Fruit fly (Drosophila melanogaster) whole organism, embryonic: Measurements from ENCODE around the gene mdlc.
A peak's percentile ranks its signal among the peaks of the same experiment; 100 is the strongest.

ENCODE experiments used
- Abd-B ChIP-seq: fragments of 200-800 bp; sonication (Bioruptor generic); optimal IDR thresholded peaks from 2 replicates; lab custom pipeline; 2018; ENCODE audit warnings: missing biosample characterization, mild to moderate bottlenecking, missing genetic modification characterization, moderate library complexity
- CG10147 ChIP-seq: fragments of 200-800 bp; sonication (Bioruptor generic); optimal IDR thresholded peaks from 2 replicates; lab custom pipeline; 2019; ENCODE audit warnings: missing biosample characterization, mild to moderate bottlenecking, missing genetic modification characterization, moderate library complexity
- CG10431 ChIP-seq: fragments of 200-800 bp; sonication (Bioruptor generic); optimal IDR thresholded peaks from 3 replicates; lab custom pipeline; 2018; ENCODE audit warnings: missing biosample characterization, mild to moderate bottlenecking, missing genetic modification characterization
- CG11723 ChIP-seq: fragments of 200-800 bp; sonication (Bioruptor generic); optimal IDR thresholded peaks from 2 replicates; lab custom pipeline; 2017; ENCODE audit warnings: missing biosample characterization, mild to moderate bottlenecking, missing genetic modification characterization
- CG15479 ChIP-seq: fragments of 200-800 bp; sonication (Bioruptor generic); optimal IDR thresholded peaks from 3 replicates; lab custom pipeline; 2019; ENCODE audit warnings: missing biosample characterization, mild to moderate bottlenecking, missing genetic modification characterization, moderate library complexity
- CG15601 ChIP-seq: fragments of 200-800 bp; sonication (Bioruptor generic); optimal IDR thresholded peaks from 3 replicates; lab custom pipeline; 2019; ENCODE audit warnings: missing biosample characterization, mild to moderate bottlenecking, missing genetic modification characterization, moderate library complexity
- CG1603 ChIP-seq: fragments of 200-800 bp; sonication (Bioruptor generic); optimal IDR thresholded peaks from 2 replicates; lab custom pipeline; 2019; ENCODE audit warnings: missing biosample characterization, mild to moderate bottlenecking, missing genetic modification characterization, moderate library complexity
- CG17829 ChIP-seq: fragments of 200-800 bp; optimal IDR thresholded peaks from 2 replicates; lab custom pipeline; 2019; ENCODE audit warnings: missing biosample characterization, mild to moderate bottlenecking, missing genetic modification characterization, moderate library complexity
- CG18476 ChIP-seq: fragments of 200-800 bp; sonication (Bioruptor generic); optimal IDR thresholded peaks from 2 replicates; lab custom pipeline; 2016; ENCODE audit warnings: missing biosample characterization, mild to moderate bottlenecking, missing genetic modification characterization
- CG18619 ChIP-seq: fragments of 200-800 bp; sonication (Bioruptor generic); optimal IDR thresholded peaks from 3 replicates; lab custom pipeline; 2017; ENCODE audit warnings: missing biosample characterization, mild to moderate bottlenecking, missing genetic modification characterization
- CG30020 ChIP-seq: fragments of 200-800 bp; optimal IDR thresholded peaks from 2 replicates; lab custom pipeline; 2019; ENCODE audit warnings: missing biosample characterization, mild to moderate bottlenecking, missing genetic modification characterization, moderate library complexity
- CG31441 ChIP-seq: fragments of 200-800 bp; sonication (Bioruptor generic); IDR thresholded peaks from 2 replicates; pipeline ENCODE4 v1.3.6; 2022; ENCODE audit warnings: missing biosample characterization, missing genetic modification characterization
- CG33557 ChIP-seq: fragments of 200-800 bp; sonication (Bioruptor generic); optimal IDR thresholded peaks from 2 replicates; lab custom pipeline; 2019; ENCODE audit warnings: missing biosample characterization, mild to moderate bottlenecking, missing genetic modification characterization, moderate library complexity
- CG4282 ChIP-seq: fragments of 200-800 bp; sonication (Bioruptor generic); optimal IDR thresholded peaks from 2 replicates; lab custom pipeline; 2016; ENCODE audit warnings: missing biosample characterization, missing genetic modification characterization
- CG6175 ChIP-seq: fragments of 200-800 bp; sonication (Bioruptor generic); IDR thresholded peaks from 3 replicates; pipeline ENCODE4 v1.3.6; 2022; ENCODE audit warnings: missing biosample characterization, missing genetic modification characterization
- CG6254 ChIP-seq: fragments of 200-800 bp; sonication (Bioruptor generic); optimal IDR thresholded peaks from 3 replicates; lab custom pipeline; 2017; ENCODE audit warnings: mild to moderate bottlenecking, missing biosample characterization, missing genetic modification reagents, missing genetic modification characterization
- CG6813 ChIP-seq: fragments of 200-800 bp; sonication (Bioruptor generic); optimal IDR thresholded peaks from 2 replicates; lab custom pipeline; 2017; ENCODE audit warnings: missing biosample characterization, missing genetic modification characterization, mild to moderate bottlenecking, moderate library complexity, missing genetic modification reagents
- CG7928 ChIP-seq: fragments of 200-800 bp; sonication (Bioruptor generic); optimal IDR thresholded peaks from 2 replicates; lab custom pipeline; 2017; ENCODE audit warnings: missing biosample characterization, mild to moderate bottlenecking, missing genetic modification characterization
- CkIIα-i1 ChIP-seq: fragments of 200-800 bp; sonication (Bioruptor generic); IDR thresholded peaks from 2 replicates; pipeline ENCODE4 v1.3.6; 2022; ENCODE audit warnings: missing biosample characterization, missing genetic modification characterization
- CoRest ChIP-seq: fragments of 200-800 bp; sonication (Bioruptor generic); optimal IDR thresholded peaks from 3 replicates; lab custom pipeline; 2018; ENCODE audit warnings: missing biosample characterization, mild to moderate bottlenecking, missing genetic modification characterization, moderate library complexity
- Dip2 ChIP-seq: fragments of 200-800 bp; sonication (Bioruptor generic); IDR thresholded peaks from 2 replicates; pipeline ENCODE4 v1.3.6; 2022; ENCODE audit warnings: missing biosample characterization, missing genetic modification characterization
- Fer1 ChIP-seq: fragments of 200-800 bp; sonication (Bioruptor generic); optimal IDR thresholded peaks from 2 replicates; lab custom pipeline; 2017; ENCODE audit warnings: missing biosample characterization, mild to moderate bottlenecking, missing genetic modification characterization
- GATAe ChIP-seq: fragments of 200-800 bp; sonication (Bioruptor generic); conservative IDR thresholded peaks from 2 replicates; pipeline ENCODE4 v1.3.6; 2022; ENCODE audit warnings: missing biosample characterization, missing genetic modification characterization
- HLHmδ ChIP-seq: fragments of 200-800 bp; sonication (Bioruptor generic); optimal IDR thresholded peaks from 2 replicates; lab custom pipeline; 2018; ENCODE audit warnings: missing biosample characterization, mild to moderate bottlenecking, missing genetic modification characterization, moderate library complexity
- Kr ChIP-seq: fragments of 200-800 bp; sonication (Bioruptor generic); optimal IDR thresholded peaks from 2 replicates; lab custom pipeline; 2017; ENCODE audit warnings: missing biosample characterization, mild to moderate bottlenecking, missing genetic modification characterization
- NFAT ChIP-seq: fragments of 200-800 bp; sonication (Bioruptor generic); IDR thresholded peaks from 2 replicates; pipeline ENCODE4 v1.3.6; 2022; ENCODE audit warnings: missing biosample characterization, missing genetic modification characterization
- Optix ChIP-seq: fragments of 200-800 bp; sonication (Bioruptor generic); IDR thresholded peaks from 3 replicates; pipeline ENCODE4 v1.3.6; 2022; ENCODE audit warnings: missing biosample characterization, missing genetic modification characterization
- Poxn ChIP-seq: fragments of 200-800 bp; sonication (Bioruptor generic); IDR thresholded peaks from 2 replicates; pipeline ENCODE4 v1.3.6; 2022; ENCODE audit warnings: missing biosample characterization, missing genetic modification characterization
- Sry-δ ChIP-seq: fragments of 200-800 bp; sonication (Bioruptor generic); optimal IDR thresholded peaks from 2 replicates; lab custom pipeline; 2016; ENCODE audit warnings: missing biosample characterization, missing genetic modification characterization
- ase ChIP-seq: fragments of 200-800 bp; sonication (Bioruptor generic); IDR thresholded peaks from 3 replicates; pipeline ENCODE4 v1.3.6; 2022; ENCODE audit warnings: missing biosample characterization, missing genetic modification characterization
- crc ChIP-seq: fragments of 200-800 bp; sonication (Bioruptor generic); optimal IDR thresholded peaks from 2 replicates; lab custom pipeline; 2016; ENCODE audit warnings: missing biosample characterization, missing genetic modification characterization
- crp ChIP-seq, 2 experiments: fragments of 200-800 bp; sonication (Bioruptor generic); optimal IDR thresholded peaks; 2 replicates in 1 of 2; 3 replicates in 1 of 2; lab custom pipeline; 2017; ENCODE audit warnings: missing biosample characterization in 2 of 2, missing genetic modification characterization in 2 of 2, mild to moderate bottlenecking in 1 of 2, moderate library complexity in 1 of 2
- cwo ChIP-seq: fragments of 200-800 bp; sonication (Bioruptor generic); optimal IDR thresholded peaks from 3 replicates; lab custom pipeline; 2017; ENCODE audit warnings: missing biosample characterization, missing genetic modification characterization, mild to moderate bottlenecking, moderate library complexity, missing genetic modification reagents
- dm ChIP-seq: fragments of 200-800 bp; sonication (Bioruptor generic); optimal IDR thresholded peaks from 3 replicates; lab custom pipeline; 2016; ENCODE audit warnings: missing biosample characterization, missing genetic modification characterization
- emc ChIP-seq: fragments of 200-800 bp; sonication (Bioruptor generic); optimal IDR thresholded peaks from 2 replicates; lab custom pipeline; 2016; ENCODE audit warnings: missing biosample characterization, missing genetic modification characterization
- gce ChIP-seq: fragments of 200-800 bp; sonication (Bioruptor generic); IDR thresholded peaks from 3 replicates; pipeline ENCODE4 v1.3.6; 2022; ENCODE audit warnings: missing biosample characterization, missing genetic modification characterization
- gcm2 ChIP-seq: fragments of 200-800 bp; sonication (Bioruptor generic); optimal IDR thresholded peaks from 2 replicates; lab custom pipeline; 2016; ENCODE audit warnings: missing biosample characterization, missing genetic modification characterization
- gem ChIP-seq: fragments of 200-800 bp; sonication (Bioruptor generic); optimal IDR thresholded peaks from 2 replicates; lab custom pipeline; 2019; ENCODE audit warnings: missing biosample characterization, mild to moderate bottlenecking, missing genetic modification characterization, moderate library complexity
- gsb ChIP-seq: fragments of 200-800 bp; sonication (Bioruptor generic); IDR thresholded peaks from 2 replicates; pipeline ENCODE4 v1.3.6; 2022; ENCODE audit warnings: missing biosample characterization, missing genetic modification characterization
- gt ChIP-seq: fragments of 200-800 bp; sonication (Bioruptor generic); IDR thresholded peaks from 2 replicates; pipeline ENCODE4 v1.3.6; 2022; ENCODE audit warnings: missing biosample characterization, missing genetic modification characterization
- hth ChIP-seq: fragments of >200 bp; optimal IDR thresholded peaks from 2 replicates; lab custom pipeline; 2017; ENCODE audit warnings: inconsistent platforms
- jumu ChIP-seq: fragments of 200-800 bp; sonication (Bioruptor generic); optimal IDR thresholded peaks from 3 replicates; lab custom pipeline; 2016; ENCODE audit warnings: missing biosample characterization, missing genetic modification characterization
- lab ChIP-seq: fragments of 200-800 bp; sonication (Bioruptor generic); optimal IDR thresholded peaks from 3 replicates; lab custom pipeline; 2017; ENCODE audit warnings: missing biosample characterization, missing genetic modification characterization, mild to moderate bottlenecking, moderate library complexity, missing genetic modification reagents
- lilli ChIP-seq: fragments of 200-800 bp; sonication (Bioruptor generic); optimal IDR thresholded peaks from 3 replicates; lab custom pipeline; 2016; ENCODE audit warnings: missing biosample characterization, missing genetic modification characterization
- pfk ChIP-seq: fragments of 200-800 bp; sonication (Bioruptor generic); optimal IDR thresholded peaks from 2 replicates; lab custom pipeline; 2018; ENCODE audit warnings: missing biosample characterization, mild to moderate bottlenecking, missing genetic modification characterization, moderate library complexity
- pum ChIP-seq: fragments of 200-800 bp; sonication (Bioruptor generic); optimal IDR thresholded peaks from 2 replicates; lab custom pipeline; 2016; ENCODE audit warnings: missing biosample characterization, missing genetic modification characterization
- pzg ChIP-seq: fragments of 200-800 bp; sonication (Bioruptor generic); optimal IDR thresholded peaks from 3 replicates; lab custom pipeline; 2018; ENCODE audit warnings: missing biosample characterization, mild to moderate bottlenecking, missing genetic modification characterization, moderate library complexity
- tup ChIP-seq: fragments of 200-800 bp; sonication (Bioruptor generic); optimal IDR thresholded peaks from 2 replicates; lab custom pipeline; 2016; ENCODE audit warnings: missing biosample characterization, mild to moderate bottlenecking, missing genetic modification characterization, moderate library complexity
- unc-4 ChIP-seq: fragments of 200-800 bp; sonication (Bioruptor generic); IDR thresholded peaks from 2 replicates; pipeline ENCODE4 v1.3.6; 2022; ENCODE audit warnings: missing biosample characterization, missing genetic modification characterization; ENCODE audit not compliant: partially characterized antibody

Gene mdlc

DNA sequence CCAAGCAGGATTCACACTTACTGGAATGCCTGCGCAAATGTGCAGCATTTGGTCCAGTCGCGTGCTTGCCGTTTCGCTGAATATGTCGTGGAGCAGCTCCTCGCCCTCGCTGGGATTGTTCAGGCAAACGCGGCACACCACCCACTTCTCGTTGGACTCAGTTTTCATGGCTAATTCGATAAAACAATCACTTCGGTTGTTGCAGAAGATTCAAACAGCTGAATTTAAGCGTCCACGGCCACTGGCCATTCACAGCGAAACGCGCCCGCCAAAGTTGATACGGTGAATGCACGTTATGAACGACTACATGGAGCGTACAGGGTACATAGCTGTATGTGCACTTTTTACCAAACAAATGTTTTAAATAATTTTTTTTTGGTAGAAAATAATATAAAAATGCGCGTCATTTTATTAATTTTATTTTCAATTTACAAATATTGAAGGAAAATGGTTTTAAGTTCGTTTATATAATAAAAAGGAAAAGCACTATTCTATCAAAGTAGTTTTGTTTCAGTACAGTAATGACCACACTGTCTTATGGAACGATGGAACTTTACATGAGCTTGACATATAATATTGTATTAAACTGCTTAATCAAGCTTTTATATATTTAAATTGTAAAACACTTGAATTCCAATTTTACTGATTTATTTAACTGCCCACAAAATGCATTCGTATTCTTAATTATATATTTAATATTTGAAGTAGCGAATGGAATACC, 26.3 kb upstream of the mdlc start, which contains the start of gene trem (continued):
- TF ChIP-seq ase (GFP tag; lab: Robert Waterston, UW) (peak; percentile 43; the same call in 2 of the 3 replicates), Dip2 (GFP tag; lab: Robert Waterston, UW) (no peak), CG31441 (GFP tag; lab: Robert Waterston, UW) (no peak; the same call in none of the 2 replicates), dm (no peak), CG17829 (peak; percentile 68), CG15601 (tag; lab: Kevin White, UChicago) (peak; percentile 55), CG10431 (GFP tag; lab: Kevin White, UChicago) (peak; percentile 66), jumu (GFP tag; lab: Kevin White, UChicago) (no peak), crp (GFP tag; optimal IDR thresholded peaks at IDR 0.05; lab: Kevin White, UChicago) (peak in 1 of 2 experiments; percentile 69), emc (GFP tag; lab: Kevin White, UChicago) (no peak), gt (GFP tag; lab: Robert Waterston, UW) (no peak), CG18619 (GFP tag; lab: Kevin White, UChicago) (peak; percentile 71), hth (lab: Kevin White, UChicago) (no peak), CG7928 (no peak), pum (GFP tag; lab: Kevin White, UChicago) (peak; percentile 49), Poxn (GFP tag; lab: Robert Waterston, UW) (no peak), gcm2 (GFP tag; lab: Kevin White, UChicago) (no peak), Abd-B (GFP tag; lab: Kevin White, UChicago) (peak; percentile 82), gsb (GFP tag; lab: Robert Waterston, UW) (no peak), pzg (peak; percentile 24), pfk (GFP tag; lab: Kevin White, UChicago) (no peak), HLHmδ (GFP tag; lab: Kevin White, UChicago) (no peak), CoRest (peak; percentile 92), tup (GFP tag; lab: Kevin White, UChicago) (no peak), Sry-δ (GFP tag; lab: Kevin White, UChicago) (no peak), CG6813 (no peak), CG18476 (GFP tag; lab: Kevin White, UChicago) (peak; percentile 32), unc-4 (GFP tag; lab: Robert Waterston, UW) (no peak), lab (no peak), CkIIα-i1 (GFP tag; lab: Robert Waterston, UW) (no peak), NFAT (GFP tag; lab: Robert Waterston, UW) (peak; percentile 66), CG4282 (GFP tag; lab: Kevin White, UChicago) (no peak), CG1603 (no peak), CG11723 (GFP tag; lab: Kevin White, UChicago) (peak; percentile 54), GATAe (GFP tag; lab: Robert Waterston, UW) (peak; percentile 59; the same call in 1 of the 2 replicates), gce (no peak), CG10147 (GFP tag; lab: Kevin White, UChicago) (peak; percentile 51), cwo (GFP tag; lab: Kevin White, UChicago) (peak; percentile 39), CG30020 (tag; lab: Kevin White, UChicago) (peak; percentile 93), CG33557 (GFP tag; lab: Kevin White, UChicago) (peak; percentile 82), CG6175 (GFP tag; lab: Robert Waterston, UW) (peak; percentile 31; the same call in 1 of the 3 replicates), CG15479 (peak; percentile 1), crc (no peak), gem (tag; lab: Kevin White, UChicago) (peak; percentile 83), Fer1 (peak; percentile 8), CG6254 (GFP tag; lab: Kevin White, UChicago) (no peak), Optix (GFP tag; lab: Robert Waterston, UW) (no peak), lilli (peak; percentile 66), Kr (GFP tag; lab: Kevin White, UChicago) (no peak)
